Worm (Caenorhabditis elegans) whole organism, L4/young adult: ENCODE data around the gene F46F2.5.

Source experiments
- W03F9.2 ChIP-seq: fragments of 150-350 bp; optimal IDR thresholded peaks from 2 replicates; lab custom pipeline; 2014; ENCODE audit warnings: missing biosample characterization, missing genetic modification characterization
- dao-5 ChIP-seq: sonication (generic microtip); optimal IDR thresholded peaks from 2 replicates; lab custom pipeline; 2016; ENCODE audit warnings: missing genotype, missing genetic modification characterization, moderate library complexity, missing compliant biosample characterization

ce11 chrX:15272925-15273324 is 10.4 kb downstream of the F46F2.5 start:
- TF ChIP-seq W03F9.2 (no peak), dao-5 (tag; lab: Kevin White, UChicago) (no peak)
